Fruit fly (Drosophila melanogaster) whole organism, prepupa: Measurements from ENCODE around the gene CG4789.
A peak's percentile ranks its signal among the peaks of the same experiment; 100 is the strongest.

ENCODE experiments used
- CG11294 ChIP-seq: fragments of 200-800 bp; sonication (Bioruptor generic); IDR thresholded peaks from 2 replicates; pipeline ENCODE4 v1.3.6; 2022; ENCODE audit warnings: missing biosample characterization, missing genetic modification characterization
- CG16779 ChIP-seq: fragments of 200-800 bp; sonication (Bioruptor generic); optimal IDR thresholded peaks from 3 replicates; lab custom pipeline; 2017; ENCODE audit warnings: missing biosample characterization, mild to moderate bottlenecking, missing genetic modification characterization
- CG3032 ChIP-seq: fragments of 200-800 bp; optimal IDR thresholded peaks from 2 replicates; lab custom pipeline; 2019; ENCODE audit warnings: missing biosample characterization, mild to moderate bottlenecking, missing genetic modification characterization, moderate library complexity
- CG7368 ChIP-seq: fragments of 200-800 bp; sonication (Bioruptor generic); optimal IDR thresholded peaks from 3 replicates; lab custom pipeline; 2016; ENCODE audit warnings: missing biosample characterization, missing genetic modification characterization
- Ets96B ChIP-seq: fragments of 200-800 bp; optimal IDR thresholded peaks from 2 replicates; lab custom pipeline; 2019; ENCODE audit warnings: missing biosample characterization, mild to moderate bottlenecking, missing genetic modification characterization, moderate library complexity
- Gug ChIP-seq: fragments of 200-800 bp; sonication (Bioruptor generic); IDR thresholded peaks from 2 replicates; pipeline ENCODE4 v1.3.6; 2022; ENCODE audit warnings: missing biosample characterization, missing genetic modification characterization
- Hr4 ChIP-seq: fragments of 200-800 bp; sonication (Bioruptor generic); optimal IDR thresholded peaks from 3 replicates; lab custom pipeline; 2016; ENCODE audit warnings: missing biosample characterization, missing genetic modification characterization
- Sox14 ChIP-seq: fragments of 200-800 bp; sonication (Bioruptor generic); optimal IDR thresholded peaks from 3 replicates; lab custom pipeline; 2016; ENCODE audit warnings: missing biosample characterization, missing genetic modification characterization
- achi ChIP-seq: fragments of 200-800 bp; sonication (Bioruptor generic); optimal IDR thresholded peaks from 3 replicates; lab custom pipeline; 2016; ENCODE audit warnings: missing biosample characterization, missing genetic modification characterization
- eg ChIP-seq: fragments of 200-800 bp; sonication (Bioruptor generic); IDR thresholded peaks from 3 replicates; pipeline ENCODE4 v1.3.6; 2022; ENCODE audit warnings: missing biosample characterization, missing genetic modification characterization
- fd59A ChIP-seq: fragments of 200-800 bp; sonication (Bioruptor generic); optimal IDR thresholded peaks from 2 replicates; lab custom pipeline; 2017; ENCODE audit warnings: missing biosample characterization, mild to moderate bottlenecking, missing genetic modification characterization, missing genetic modification reagents
- lz ChIP-seq: fragments of 200-800 bp; sonication (Bioruptor generic); optimal IDR thresholded peaks from 3 replicates; lab custom pipeline; 2016; ENCODE audit warnings: missing biosample characterization, missing genetic modification characterization
- spab ChIP-seq: fragments of 200-800 bp; sonication (Bioruptor generic); optimal IDR thresholded peaks from 2 replicates; lab custom pipeline; 2017; ENCODE audit warnings: missing biosample characterization, mild to moderate bottlenecking, missing genetic modification characterization, missing genetic modification reagents
- ss ChIP-seq, 2 experiments: fragments of 200-800 bp; sonication (Bioruptor generic); optimal IDR thresholded peaks; 2 replicates in 1 of 2; 3 replicates in 1 of 2; lab custom pipeline; 2017 to 2018; ENCODE audit warnings: mild to moderate bottlenecking in 2 of 2, missing biosample characterization in 2 of 2, missing genetic modification characterization in 2 of 2, moderate library complexity in 1 of 2

DNA sequence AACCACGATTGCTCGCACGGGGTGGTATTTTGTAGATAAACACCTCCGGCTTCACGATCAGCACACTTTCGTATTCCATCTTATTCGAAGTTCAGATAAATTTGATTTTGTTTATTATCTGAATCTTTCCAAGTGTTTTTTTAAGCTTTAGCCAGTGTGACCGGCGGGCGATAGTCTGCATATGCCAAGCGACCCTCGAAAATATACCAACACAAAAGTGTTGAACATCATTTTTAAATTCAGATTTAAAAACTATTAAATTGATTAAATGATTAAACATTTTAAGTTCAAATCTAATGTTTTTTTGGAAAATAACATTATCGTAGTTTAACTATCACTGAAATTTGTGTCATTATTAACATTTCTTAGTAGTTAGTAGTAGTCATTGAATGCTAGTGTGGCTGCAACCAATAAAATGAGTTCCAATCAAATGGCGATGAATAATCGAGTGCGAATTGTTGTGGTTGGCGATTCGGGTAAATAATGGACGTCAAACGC, at the start of gene CG4789, which contains the start of gene CG9132:
- TF ChIP-seq Gug (GFP tag; lab: Robert Waterston, UW), result 0 out of 2 replicates have a peak, but pooled peaks have one; percentile 0
- TF ChIP-seq Hr4 (GFP tag; lab: Kevin White, UChicago), result no peak
- no peak for TF ChIP-seq CG3032
- no peak for TF ChIP-seq Ets96B (tag; lab: Kevin White, UChicago)
- no peak for TF ChIP-seq CG7368
- TF ChIP-seq CG11294, result no peak
- no peak for TF ChIP-seq ss (GFP tag; optimal IDR thresholded peaks at IDR 0.05; lab: Kevin White, UChicago)
- TF ChIP-seq achi (GFP tag; lab: Kevin White, UChicago), result no peak
- TF ChIP-seq CG16779 (tag; lab: Kevin White, UChicago), result no peak
- TF ChIP-seq spab (GFP tag; lab: Kevin White, UChicago), result no peak
- TF ChIP-seq fd59A, result no peak
- no peak for TF ChIP-seq eg (GFP tag; lab: Robert Waterston, UW)
- no peak for TF ChIP-seq lz (GFP tag; lab: Kevin White, UChicago)
- TF ChIP-seq Sox14 (GFP tag; lab: Kevin White, UChicago), result no peak
